Fruit fly (Drosophila melanogaster): ENCODE data around the gene SmydA-8.

Gene SmydA-8

dm6 chrX:2170424-2170823, 43.2 kb downstream of the SmydA-8 start (continued):
- TF ChIP-seq BEAF-32 (GFP tag; optimal IDR thresholded peaks at IDR 0.05), result peak; percentile 30
- TF ChIP-seq pb (GFP tag; optimal IDR thresholded peaks at IDR 0.05), result no peak
- TF ChIP-seq CG15514 (GFP tag; optimal IDR thresholded peaks at IDR 0.05), result peak; percentile 12
- TF ChIP-seq MBD-R2 (GFP tag; IDR thresholded peaks at IDR 0.05), result peak; percentile 24; the same call in 1 of the 2 replicates
- TF ChIP-seq CkIIα-i1 (GFP tag; IDR thresholded peaks at IDR 0.05), result no peak
- no peak for TF ChIP-seq crol (GFP tag; IDR thresholded peaks at IDR 0.05)
- no peak for TF ChIP-seq GATAe (GFP tag; conservative IDR thresholded peaks at IDR 0.05)
- no peak for TF ChIP-seq Taf1 (GFP tag; IDR thresholded peaks at IDR 0.05)
- no peak for TF ChIP-seq al (GFP tag; IDR thresholded peaks at IDR 0.05)
- no peak for TF ChIP-seq NC2β (GFP tag; optimal IDR thresholded peaks at IDR 0.05)
- no peak for TF ChIP-seq sima (GFP tag; optimal IDR thresholded peaks at IDR 0.05)
- TF ChIP-seq CG32767 (GFP tag; IDR thresholded peaks at IDR 0.05), result no peak
- TF ChIP-seq CG11398 (GFP tag; optimal IDR thresholded peaks at IDR 0.05), result no peak
- no peak for TF ChIP-seq slbo (GFP tag; IDR thresholded peaks at IDR 0.05)
- no peak for TF ChIP-seq HLH3B (GFP tag; IDR thresholded peaks at IDR 0.05)
- TF ChIP-seq CG7745 (tag; optimal IDR thresholded peaks at IDR 0.05), result no peak
- no peak for TF ChIP-seq CG17359 (tag; optimal IDR thresholded peaks at IDR 0.05)
- TF ChIP-seq Dp (GFP tag; optimal IDR thresholded peaks at IDR 0.05), result peak; percentile 82
- TF ChIP-seq ab (GFP tag; optimal IDR thresholded peaks at IDR 0.05), result no peak
- TF ChIP-seq CG1603 (tag; optimal IDR thresholded peaks at IDR 0.05), result peak; percentile 11
- no peak for TF ChIP-seq gfzf (GFP tag; optimal IDR thresholded peaks at IDR 0.05)
- no peak for TF ChIP-seq CG13894 (tag; optimal IDR thresholded peaks at IDR 0.05)
- no peak for TF ChIP-seq CG6689 (GFP tag; IDR thresholded peaks at IDR 0.05)
- no peak for TF ChIP-seq inv (GFP tag; IDR thresholded peaks at IDR 0.05; ENCODE audit: partially characterized antibody)
- no peak for TF ChIP-seq cwo (GFP tag; optimal IDR thresholded peaks at IDR 0.05)
- no peak for TF ChIP-seq CG7357 (GFP tag; IDR thresholded peaks at IDR 0.05)
- no peak for TF ChIP-seq otp (GFP tag; IDR thresholded peaks at IDR 0.05)
- no peak for TF ChIP-seq CG11085 (GFP tag; IDR thresholded peaks at IDR 0.05)
- TF ChIP-seq fu2 (GFP tag; optimal IDR thresholded peaks at IDR 0.05), result no peak
- no peak for TF ChIP-seq CG3838 (GFP tag; optimal IDR thresholded peaks at IDR 0.05)
- peak; percentile 27 for TF ChIP-seq Myb (GFP tag; optimal IDR thresholded peaks at IDR 0.05)
- no peak for TF ChIP-seq Jarid2 (GFP tag; optimal IDR thresholded peaks at IDR 0.05)
- TF ChIP-seq Doc2 (GFP tag; IDR thresholded peaks at IDR 0.05), result no peak
- no peak for TF ChIP-seq jing (GFP tag; optimal IDR thresholded peaks at IDR 0.05)
- TF ChIP-seq twi (tag; optimal IDR thresholded peaks at IDR 0.05), result no peak

dm6 chrX:2168485-2169199, 45.0 kb downstream of the SmydA-8 start:
- TF ChIP-seq mirr (GFP tag; optimal IDR thresholded peaks at IDR 0.05) (no peak), tgo (GFP tag; IDR thresholded peaks at IDR 0.05) (no peak), E2f1 (GFP tag; IDR thresholded peaks at IDR 0.05) (no peak), sd (tag; optimal IDR thresholded peaks at IDR 0.05) (peak; percentile 79), unc-4 (GFP tag; IDR thresholded peaks at IDR 0.05; ENCODE audit: partially characterized antibody) (no peak), lmd (GFP tag; IDR thresholded peaks at IDR 0.05) (no peak), Hand (GFP tag; optimal IDR thresholded peaks at IDR 0.05) (no peak), jing (GFP tag; optimal IDR thresholded peaks at IDR 0.05) (no peak), CG15696 (tag; optimal IDR thresholded peaks at IDR 0.05) (no peak), h (optimal IDR thresholded peaks at IDR 0.05) (no peak), usp (GFP tag; optimal IDR thresholded peaks at IDR 0.05) (no peak), luna (GFP tag; optimal IDR thresholded peaks at IDR 0.05) (no peak), chinmo (GFP tag; IDR thresholded peaks at IDR 0.05; ENCODE audit: partially characterized antibody) (0 out of 4 replicates have a peak, but pooled peaks have one; percentile 57), Ssrp (tag; optimal IDR thresholded peaks at IDR 0.05) (no peak), pan (optimal IDR thresholded peaks at IDR 0.05) (no peak), pan (GFP tag; optimal IDR thresholded peaks at IDR 0.05 in 1 of 2, IDR thresholded peaks at IDR 0.05 in 1 of 2) (no peak), crol (GFP tag; IDR thresholded peaks at IDR 0.05) (0 out of 2 replicates have a peak, but pooled peaks have one; percentile 10), nerfin-1 (tag; optimal IDR thresholded peaks at IDR 0.05) (no peak), Lim3 (GFP tag; IDR thresholded peaks at IDR 0.05) (no peak), seq (GFP tag; IDR thresholded peaks at IDR 0.05) (no peak)
